Worm (Caenorhabditis elegans) whole organism, mixed stage, embryonic: ENCODE results near the gene klp-20.

Experiments used
- M03D4.4 ChIP-seq: sonication (generic microtip); optimal IDR thresholded peaks from 2 replicates; lab custom pipeline; 2017; ENCODE audit warnings: mild to moderate bottlenecking, missing genetic modification characterization, missing compliant biosample characterization
- bed-3 ChIP-seq: fragments of 200-800 bp; sonication (Bioruptor generic); optimal IDR thresholded peaks from 3 replicates; lab custom pipeline; 2018; ENCODE audit warnings: mild to moderate bottlenecking, missing genetic modification characterization, moderate library complexity, missing compliant biosample characterization
- blmp-1 ChIP-seq: fragments of 150-350 bp; optimal IDR thresholded peaks from 2 replicates; lab custom pipeline; 2014; ENCODE audit warnings: missing biosample characterization, missing genetic modification characterization
- ceh-39 ChIP-seq: fragments of 150-350 bp; optimal IDR thresholded peaks from 2 replicates; lab custom pipeline; 2014; ENCODE audit warnings: missing biosample characterization, missing genetic modification characterization
- ceh-43 ChIP-seq: fragments of 200-800 bp; sonication (Bioruptor generic); optimal IDR thresholded peaks from 2 replicates; lab custom pipeline; 2018; ENCODE audit warnings: mild to moderate bottlenecking, missing genetic modification characterization, moderate library complexity, missing compliant biosample characterization
- ceh-83 ChIP-seq: fragments of 200-800 bp; sonication (Bioruptor generic); optimal IDR thresholded peaks from 2 replicates; lab custom pipeline; 2018; ENCODE audit warnings: mild to moderate bottlenecking, missing genetic modification characterization, missing compliant biosample characterization
- ces-1 ChIP-seq: fragments of 150-350 bp; optimal IDR thresholded peaks from 2 replicates; lab custom pipeline; 2014; ENCODE audit warnings: missing biosample characterization, missing genetic modification reagents, missing genetic modification characterization
- drap-1 ChIP-seq: fragments of 200-800 bp; sonication (Bioruptor generic); optimal IDR thresholded peaks from 3 replicates; lab custom pipeline; 2018; ENCODE audit warnings: mild to moderate bottlenecking, missing genetic modification characterization, missing compliant biosample characterization
- elt-1 ChIP-seq: sonication (generic microtip); optimal IDR thresholded peaks from 2 replicates; lab custom pipeline; 2017; ENCODE audit warnings: missing genetic modification characterization, mild to moderate bottlenecking, missing compliant biosample characterization, antibody characterized with exemption, moderate library complexity, borderline replicate concordance; ENCODE audit not compliant: insufficient read depth
- elt-3 ChIP-seq: fragments of 150-350 bp; optimal IDR thresholded peaks from 2 replicates; lab custom pipeline; 2014; ENCODE audit warnings: missing biosample characterization, missing genetic modification characterization
- ham-2 ChIP-seq: fragments of 200-800 bp; sonication (Bioruptor generic); optimal IDR thresholded peaks from 2 replicates; lab custom pipeline; 2018; ENCODE audit warnings: mild to moderate bottlenecking, missing genetic modification characterization, missing compliant biosample characterization
- hlh-1 ChIP-seq: fragments of 150-350 bp; optimal IDR thresholded peaks from 2 replicates; lab custom pipeline; 2014; ENCODE audit warnings: missing biosample characterization, missing genetic modification reagents, missing genetic modification characterization
- lin-13 ChIP-seq: fragments of 150-350 bp; optimal IDR thresholded peaks from 2 replicates; lab custom pipeline; 2014; ENCODE audit warnings: missing biosample characterization, missing genetic modification characterization
- lin-32 ChIP-seq: fragments of 200-800 bp; sonication (Bioruptor generic); optimal IDR thresholded peaks from 2 replicates; lab custom pipeline; 2018; ENCODE audit warnings: mild to moderate bottlenecking, missing genetic modification characterization, missing compliant biosample characterization
- lsy-2 ChIP-seq: fragments of 150-350 bp; optimal IDR thresholded peaks from 2 replicates; lab custom pipeline; 2014; ENCODE audit warnings: missing biosample characterization, missing genetic modification characterization
- mab-5 ChIP-seq: fragments of 150-350 bp; optimal IDR thresholded peaks from 2 replicates; lab custom pipeline; 2014; ENCODE audit warnings: missing biosample characterization, missing genetic modification characterization
- mep-1 ChIP-seq: fragments of 150-350 bp; optimal IDR thresholded peaks from 2 replicates; lab custom pipeline; 2017; ENCODE audit warnings: missing biosample characterization, missing genetic modification reagents, missing genetic modification characterization, inconsistent platforms
- mls-2 ChIP-seq: sonication (generic microtip); optimal IDR thresholded peaks from 2 replicates; lab custom pipeline; 2016; ENCODE audit warnings: mild to moderate bottlenecking, missing genetic modification characterization, moderate library complexity, missing compliant biosample characterization
- nhr-12 ChIP-seq: fragments of 150-350 bp; optimal IDR thresholded peaks from 2 replicates; lab custom pipeline; 2014; ENCODE audit warnings: missing biosample characterization, missing genetic modification characterization
- nhr-2 ChIP-seq: fragments of 150-350 bp; optimal IDR thresholded peaks from 2 replicates; lab custom pipeline; 2014; ENCODE audit warnings: missing biosample characterization, missing genetic modification characterization
- nhr-237 ChIP-seq: fragments of 150-350 bp; optimal IDR thresholded peaks from 2 replicates; lab custom pipeline; 2014; ENCODE audit warnings: missing biosample characterization, missing genetic modification characterization
- nhr-28 ChIP-seq: fragments of 150-350 bp; optimal IDR thresholded peaks from 2 replicates; lab custom pipeline; 2014; ENCODE audit warnings: missing biosample characterization, missing genetic modification characterization
- nhr-76 ChIP-seq: sonication (generic microtip); optimal IDR thresholded peaks from 2 replicates; lab custom pipeline; 2017; ENCODE audit warnings: missing biosample characterization, missing genetic modification characterization
- pha-4 ChIP-seq: fragments of 150-350 bp; optimal IDR thresholded peaks from 2 replicates; lab custom pipeline; 2018; ENCODE audit warnings: missing biosample characterization, missing genetic modification reagents, missing genetic modification characterization
- sem-2 ChIP-seq: fragments of 200-800 bp; sonication (Bioruptor generic); optimal IDR thresholded peaks from 2 replicates; lab custom pipeline; 2018; ENCODE audit warnings: mild to moderate bottlenecking, missing genetic modification characterization, missing compliant biosample characterization
- snpc-4 ChIP-seq: fragments of 150-350 bp; optimal IDR thresholded peaks from 2 replicates; lab custom pipeline; 2014; ENCODE audit warnings: missing biosample characterization, missing genetic modification characterization
- sptf-1 ChIP-seq: sonication (generic microtip); optimal IDR thresholded peaks from 2 replicates; lab custom pipeline; 2017; ENCODE audit warnings: mild to moderate bottlenecking, missing genetic modification characterization, moderate library complexity, missing compliant biosample characterization
- tbx-8 ChIP-seq: fragments of 200-800 bp; sonication (Bioruptor generic); optimal IDR thresholded peaks from 2 replicates; lab custom pipeline; 2018; ENCODE audit warnings: mild to moderate bottlenecking, missing genetic modification characterization, moderate library complexity, missing compliant biosample characterization
- unc-39 ChIP-seq: fragments of 150-350 bp; optimal IDR thresholded peaks from 2 replicates; lab custom pipeline; 2014; ENCODE audit warnings: missing biosample characterization, missing genetic modification characterization
- unc-62 ChIP-seq: fragments of 150-350 bp; optimal IDR thresholded peaks from 2 replicates; lab custom pipeline; 2014; ENCODE audit warnings: missing biosample characterization, missing genetic modification reagents, missing genetic modification characterization
- zip-8 ChIP-seq: fragments of 150-350 bp; optimal IDR thresholded peaks from 2 replicates; lab custom pipeline; 2014; ENCODE audit warnings: missing biosample characterization, missing genetic modification characterization
- ztf-11 ChIP-seq: fragments of 150-350 bp; optimal IDR thresholded peaks from 2 replicates; lab custom pipeline; 2014; ENCODE audit warnings: missing biosample characterization, missing genetic modification characterization

The klp-20 gene

DNA sequence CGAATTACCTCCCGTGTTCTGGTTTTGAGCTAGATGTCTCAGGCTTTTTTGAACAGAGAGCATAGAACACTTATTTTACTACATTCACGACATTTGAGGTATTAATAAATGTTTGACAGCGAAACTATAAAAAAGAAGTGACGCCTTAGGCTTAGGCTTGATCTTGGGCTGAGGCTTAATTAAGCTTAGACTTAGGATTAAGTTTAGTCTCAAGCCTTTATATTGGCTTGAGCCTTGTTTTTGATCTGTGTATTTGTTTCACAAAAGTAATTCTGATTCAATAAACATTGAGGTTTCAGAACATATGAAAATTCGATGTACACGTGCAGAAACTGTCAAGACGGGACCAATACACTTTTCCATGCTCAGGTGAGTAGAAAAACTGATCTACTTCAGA is at the start of gene klp-20:
Gene klp-20, plus strand, starts transcription at position 298 of the 397 bp plus-strand sequence.
- no peak for TF ChIP-seq lin-32
- no peak for TF ChIP-seq lin-13 (tag; lab: Kevin White, UChicago)
- no peak for TF ChIP-seq ztf-11 (tag; lab: Kevin White, UChicago)
- no peak for TF ChIP-seq ceh-83 (GFP tag; lab: Kevin White, UChicago)
- TF ChIP-seq zip-8 (tag; lab: Kevin White, UChicago): no peak
- TF ChIP-seq elt-3 (tag; lab: Kevin White, UChicago): no peak
- TF ChIP-seq ceh-39 (tag; lab: Kevin White, UChicago): no peak
- TF ChIP-seq ces-1 (GFP tag; lab: Kevin White, UChicago): no peak
- no peak for TF ChIP-seq nhr-76 (tag; lab: Kevin White, UChicago)
- TF ChIP-seq hlh-1 (tag; lab: Kevin White, UChicago): no peak
- TF ChIP-seq elt-1 (tag; lab: Kevin White, UChicago): no peak
- TF ChIP-seq nhr-12: no peak
- no peak for TF ChIP-seq M03D4.4 (tag; lab: Kevin White, UChicago)
- TF ChIP-seq sptf-1: no peak
- TF ChIP-seq mls-2 (tag; lab: Kevin White, UChicago): no peak
- TF ChIP-seq ceh-43 (GFP tag; lab: Kevin White, UChicago): no peak

ce11 chrIII:164775-165174 is 45.0 kb upstream of the klp-20 start, which contains the start of gene F40G9.8:
F40G9.8 (minus strand) TSS chrIII:164875.
- TF ChIP-seq unc-39: no peak
- no peak for TF ChIP-seq lsy-2 (tag; lab: Kevin White, UChicago)
- no peak for TF ChIP-seq mls-2 (tag; lab: Kevin White, UChicago)
- TF ChIP-seq ceh-43 (GFP tag; lab: Kevin White, UChicago): no peak
- TF ChIP-seq sptf-1: no peak
- no peak for TF ChIP-seq bed-3 (GFP tag; lab: Kevin White, UChicago)
- TF ChIP-seq blmp-1 (tag; lab: Kevin White, UChicago): no peak
- no peak for TF ChIP-seq mep-1 (tag; lab: Kevin White, UChicago)
- TF ChIP-seq nhr-2 (tag; lab: Kevin White, UChicago): no peak
- TF ChIP-seq ztf-11 (tag; lab: Kevin White, UChicago): no peak
- TF ChIP-seq elt-3 (tag; lab: Kevin White, UChicago): no peak
- TF ChIP-seq nhr-28: no peak
- no peak for TF ChIP-seq tbx-8
- TF ChIP-seq nhr-237: no peak
- no peak for TF ChIP-seq hlh-1 (tag; lab: Kevin White, UChicago)
- no peak for TF ChIP-seq snpc-4 (tag; lab: Kevin White, UChicago)
- TF ChIP-seq, all 35 proteins: peak for 0

DNA sequence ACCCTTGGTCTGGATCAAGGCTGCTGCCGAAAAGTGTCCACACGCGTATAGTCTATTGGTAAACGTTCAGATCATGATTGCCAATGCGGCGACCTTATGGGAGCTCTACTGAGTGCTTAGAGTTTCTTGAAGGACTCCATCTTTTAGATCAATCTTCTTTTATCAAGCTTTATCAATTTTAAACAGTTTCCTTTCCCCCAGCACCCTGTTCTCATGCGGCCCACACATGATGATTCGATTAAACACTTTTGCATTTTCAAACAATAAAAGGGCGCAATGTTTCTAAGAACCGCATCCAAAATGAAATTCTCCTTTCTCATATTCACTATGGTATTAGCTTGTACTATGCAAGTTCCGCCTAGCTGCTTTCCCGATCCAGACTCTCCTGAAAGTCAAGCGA is 44.4 kb upstream of the klp-20 start, which contains the start of gene F40G9.7:
Gene F40G9.7, plus strand, starts transcription at position 301 of the 400 bp plus-strand sequence.
- no peak for TF ChIP-seq drap-1 (GFP tag; lab: Kevin White, UChicago)
- no peak for TF ChIP-seq bed-3 (GFP tag; lab: Kevin White, UChicago)
- no peak for TF ChIP-seq nhr-76 (tag; lab: Kevin White, UChicago)
- no peak for TF ChIP-seq mab-5
- TF ChIP-seq mep-1 (tag; lab: Kevin White, UChicago): no peak
- no peak for TF ChIP-seq ztf-11 (tag; lab: Kevin White, UChicago)
- TF ChIP-seq unc-62: no peak
- no peak for TF ChIP-seq elt-1 (tag; lab: Kevin White, UChicago)
- TF ChIP-seq snpc-4 (tag; lab: Kevin White, UChicago): no peak
- TF ChIP-seq tbx-8: no peak
- TF ChIP-seq ham-2 (GFP tag; lab: Kevin White, UChicago): no peak
- no peak for TF ChIP-seq lsy-2 (tag; lab: Kevin White, UChicago)
- TF ChIP-seq elt-3 (tag; lab: Kevin White, UChicago): no peak
- TF ChIP-seq nhr-237: no peak
- TF ChIP-seq mls-2 (tag; lab: Kevin White, UChicago): no peak
- no peak for TF ChIP-seq ceh-39 (tag; lab: Kevin White, UChicago)
- no peak for TF ChIP-seq lin-32
- no peak for TF ChIP-seq ceh-83 (GFP tag; lab: Kevin White, UChicago)
- TF ChIP-seq hlh-1 (tag; lab: Kevin White, UChicago): no peak
- no peak for TF ChIP-seq sem-2 (GFP tag; lab: Kevin White, UChicago)
- TF ChIP-seq, all 35 proteins: peak for 0

DNA sequence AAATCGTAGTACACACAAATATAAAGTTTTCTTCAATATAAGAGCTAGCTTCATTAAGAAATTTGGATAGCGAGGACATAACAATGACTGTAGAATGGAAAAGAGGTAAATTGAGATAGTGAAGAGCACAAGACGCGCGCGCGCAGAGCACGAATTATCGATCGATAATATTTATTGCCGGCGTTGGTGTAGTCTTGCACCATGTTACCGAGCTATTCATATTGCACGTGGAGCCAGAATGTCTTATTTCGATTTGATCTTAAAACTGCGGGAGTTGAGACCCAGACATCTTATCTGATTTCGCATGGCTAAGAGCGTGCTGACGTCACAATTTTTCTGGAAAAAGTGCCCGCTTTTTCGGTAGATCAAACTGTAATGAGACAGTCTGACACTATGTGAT is 40.3 kb upstream of the klp-20 start, which contains the start of gene F40G9.18:
Gene F40G9.18, minus strand, starts transcription at position 101 of the 400 bp plus-strand sequence.
- TF ChIP-seq pha-4 (tag; lab: Kevin White, UChicago) (no peak), snpc-4 (tag; lab: Kevin White, UChicago) (no peak), sptf-1 (no peak), nhr-2 (tag; lab: Kevin White, UChicago) (no peak), bed-3 (GFP tag; lab: Kevin White, UChicago) (no peak), ham-2 (GFP tag; lab: Kevin White, UChicago) (no peak), mab-5 (no peak), ceh-83 (GFP tag; lab: Kevin White, UChicago) (no peak)
